Worm (Caenorhabditis elegans) whole organism, L4 larva: ENCODE data around the gene fzr-1.
A peak's percentile ranks its signal among the peaks of the same experiment; 100 is the strongest.

Source experiments
- D1046.2 ChIP-seq: fragments of 200-800 bp; sonication (Bioruptor generic); IDR thresholded peaks from 2 replicates; pipeline ENCODE4 v1.3.6; 2022; ENCODE audit warnings: missing genetic modification characterization, missing compliant biosample characterization
- F10B5.3 ChIP-seq: sonication (generic microtip); optimal IDR thresholded peaks from 2 replicates; lab custom pipeline; 2016; ENCODE audit warnings: mild to moderate bottlenecking, missing genetic modification characterization, missing compliant biosample characterization
- Y48G9A.11 ChIP-seq: fragments of 200-800 bp; sonication (Bioruptor generic); IDR thresholded peaks from 2 replicates; pipeline ENCODE4 v1.3.6; 2022; ENCODE audit warnings: missing genetic modification reagents, missing genetic modification characterization, missing compliant biosample characterization
- Y5F2A.4 ChIP-seq: fragments of 200-800 bp; sonication (Bioruptor generic); optimal IDR thresholded peaks from 2 replicates; lab custom pipeline; 2018; ENCODE audit warnings: mild to moderate bottlenecking, missing genetic modification characterization, missing compliant biosample characterization
- aha-1 ChIP-seq: fragments of 150-350 bp; peaks from one replicate; lab custom pipeline; 2014; ENCODE audit warnings: missing biosample characterization, missing genetic modification characterization
- arid-1 ChIP-seq: fragments of 200-800 bp; sonication (Bioruptor generic); conservative IDR thresholded peaks from 2 replicates; pipeline ENCODE4 v1.3.6; 2022; ENCODE audit warnings: missing genetic modification reagents, missing genetic modification characterization, missing compliant biosample characterization
- ceh-28 ChIP-seq: fragments of 150-350 bp; optimal IDR thresholded peaks from 2 replicates; lab custom pipeline; 2014; ENCODE audit warnings: missing biosample characterization, missing genetic modification reagents, missing genetic modification characterization
- ceh-62 ChIP-seq: sonication (generic microtip); optimal IDR thresholded peaks from 2 replicates; lab custom pipeline; 2017; ENCODE audit warnings: missing biosample characterization, missing genetic modification characterization
- ceh-82 ChIP-seq: sonication (generic microtip); optimal IDR thresholded peaks from 2 replicates; lab custom pipeline; 2017; ENCODE audit warnings: missing biosample characterization, missing genetic modification characterization
- cey-2 ChIP-seq: sonication (generic microtip); optimal IDR thresholded peaks from 3 replicates; lab custom pipeline; 2017; ENCODE audit warnings: missing genetic modification characterization, mild to moderate bottlenecking, missing compliant biosample characterization, antibody characterized with exemption, borderline replicate concordance; ENCODE audit not compliant: insufficient read depth
- dmd-8 ChIP-seq: fragments of 200-800 bp; sonication (Bioruptor generic); IDR thresholded peaks from 2 replicates; pipeline ENCODE4 v1.3.6; 2022; ENCODE audit warnings: missing genetic modification characterization, missing compliant biosample characterization
- dpl-1 ChIP-seq: fragments of 150-350 bp; optimal IDR thresholded peaks from 2 replicates; lab custom pipeline; 2014; ENCODE audit warnings: missing biosample characterization, missing genetic modification reagents, missing genetic modification characterization
- duxl-1 ChIP-seq: sonication (generic microtip); optimal IDR thresholded peaks from 2 replicates; lab custom pipeline; 2016; ENCODE audit warnings: mild to moderate bottlenecking, missing genetic modification characterization, moderate library complexity, missing compliant biosample characterization; ENCODE audit not compliant: poor library complexity
- egl-43 ChIP-seq: fragments of 200-800 bp; sonication (Bioruptor generic); IDR thresholded peaks from 2 replicates; pipeline ENCODE4 v1.3.6; 2022; ENCODE audit warnings: missing genetic modification reagents, missing genetic modification characterization, missing compliant biosample characterization
- fkh-10 ChIP-seq: fragments of 150-350 bp; optimal IDR thresholded peaks from 2 replicates; lab custom pipeline; 2014; ENCODE audit warnings: missing biosample characterization, missing genetic modification reagents, missing genetic modification characterization
- fos-1 ChIP-seq: fragments of 150-350 bp; optimal IDR thresholded peaks from 2 replicates; lab custom pipeline; 2014; ENCODE audit warnings: missing biosample characterization, missing genetic modification characterization
- gei-8 ChIP-seq: fragments of 200-800 bp; sonication (Bioruptor generic); optimal IDR thresholded peaks from 2 replicates; lab custom pipeline; 2018; ENCODE audit warnings: mild to moderate bottlenecking, missing genetic modification characterization, missing compliant biosample characterization
- hif-1 ChIP-seq, 2 experiments: sonication (generic microtip); optimal IDR thresholded peaks; 2 replicates each; lab custom pipeline; 2016 to 2017; ENCODE audit warnings: missing compliant biosample characterization in 2 of 2, missing genetic modification characterization in 2 of 2, missing genetic modification reagents in 2 of 2, missing genotype in 2 of 2, mild to moderate bottlenecking in 1 of 2
- hlh-11 ChIP-seq: fragments of 200-800 bp; sonication (Bioruptor generic); optimal IDR thresholded peaks from 2 replicates; lab custom pipeline; 2018; ENCODE audit warnings: mild to moderate bottlenecking, missing genetic modification characterization, missing compliant biosample characterization
- hlh-30 ChIP-seq: sonication (generic microtip); optimal IDR thresholded peaks from 2 replicates; lab custom pipeline; 2017; ENCODE audit warnings: antibody characterized with exemption, mild to moderate bottlenecking, missing genetic modification characterization, missing compliant biosample characterization; ENCODE audit not compliant: insufficient read depth
- jun-1 ChIP-seq: fragments of 150-350 bp; optimal IDR thresholded peaks from 2 replicates; lab custom pipeline; 2014; ENCODE audit warnings: missing biosample characterization, missing genetic modification reagents, missing genetic modification characterization
- lim-7 ChIP-seq: fragments of 200-800 bp; sonication (Bioruptor generic); IDR thresholded peaks from 2 replicates; pipeline ENCODE4 v1.3.6; 2022; ENCODE audit warnings: missing genetic modification characterization, missing compliant biosample characterization
- lin-1 ChIP-seq: fragments of 200-800 bp; sonication (Bioruptor generic); IDR thresholded peaks from 2 replicates; pipeline ENCODE4 v1.3.6; 2022; ENCODE audit warnings: missing genetic modification reagents, missing genetic modification characterization, missing compliant biosample characterization
- lin-13 ChIP-seq: fragments of 150-350 bp; optimal IDR thresholded peaks from 2 replicates; lab custom pipeline; 2014; ENCODE audit warnings: missing biosample characterization, missing genetic modification reagents, missing genetic modification characterization
- lin-39 ChIP-seq: fragments of 150-350 bp; optimal IDR thresholded peaks from 2 replicates; lab custom pipeline; 2014; ENCODE audit warnings: missing biosample characterization, missing genetic modification reagents, missing genetic modification characterization
- mdt-29 ChIP-seq: fragments of 200-800 bp; sonication (Bioruptor generic); IDR thresholded peaks from 2 replicates; pipeline ENCODE4 v1.3.6; 2022; ENCODE audit warnings: missing genetic modification reagents, missing genetic modification characterization, missing compliant biosample characterization
- mes-2 ChIP-seq: sonication (generic microtip); optimal IDR thresholded peaks from 2 replicates; lab custom pipeline; 2016; ENCODE audit warnings: missing genotype, mild to moderate bottlenecking, missing genetic modification characterization, missing compliant biosample characterization; ENCODE audit not compliant: poor library complexity, severe bottlenecking
- mxl-2 ChIP-seq: fragments of 200-800 bp; sonication (Bioruptor generic); conservative IDR thresholded peaks from 2 replicates; pipeline ENCODE4 v1.3.6; 2022; ENCODE audit warnings: missing genetic modification reagents, missing genetic modification characterization, missing compliant biosample characterization
- mxl-3 ChIP-seq: fragments of 200-800 bp; sonication (Bioruptor generic); optimal IDR thresholded peaks from 2 replicates; lab custom pipeline; 2018; ENCODE audit warnings: mild to moderate bottlenecking, missing genetic modification characterization, missing compliant biosample characterization
- nhr-237 ChIP-seq: sonication (generic microtip); optimal IDR thresholded peaks from 2 replicates; lab custom pipeline; 2017; ENCODE audit warnings: missing biosample characterization, missing genetic modification characterization
- nhr-76 ChIP-seq: fragments of 150-350 bp; optimal IDR thresholded peaks from 2 replicates; lab custom pipeline; 2014; ENCODE audit warnings: missing biosample characterization, missing genetic modification characterization
- php-3 ChIP-seq: fragments of 200-800 bp; sonication (Bioruptor generic); IDR thresholded peaks from 2 replicates; pipeline ENCODE4 v1.3.6; 2022; ENCODE audit warnings: missing genetic modification reagents, missing genetic modification characterization, missing compliant biosample characterization
- pqm-1 ChIP-seq: sonication (generic microtip); optimal IDR thresholded peaks from 2 replicates; lab custom pipeline; 2017; ENCODE audit warnings: missing biosample characterization, missing genetic modification characterization
- saeg-2 ChIP-seq: fragments of 200-800 bp; sonication (Bioruptor generic); IDR thresholded peaks from 2 replicates; pipeline ENCODE4 v1.3.6; 2022; ENCODE audit warnings: missing genetic modification reagents, missing genetic modification characterization, missing compliant biosample characterization
- spr-1 ChIP-seq: sonication (generic microtip); optimal IDR thresholded peaks from 2 replicates; lab custom pipeline; 2016; ENCODE audit warnings: mild to moderate bottlenecking, missing genetic modification characterization, missing compliant biosample characterization
- tag-97 ChIP-seq: fragments of 200-800 bp; sonication (Bioruptor generic); IDR thresholded peaks from 2 replicates; pipeline ENCODE4 v1.3.6; 2022; ENCODE audit warnings: missing genetic modification characterization, missing compliant biosample characterization
- unc-39 ChIP-seq: sonication (generic microtip); optimal IDR thresholded peaks from 2 replicates; lab custom pipeline; 2017; ENCODE audit warnings: missing biosample characterization, missing genetic modification characterization
- unc-62 ChIP-seq, 3 experiments: fragments of 150-350 bp in 1 of 3; sonication (generic microtip); optimal IDR thresholded peaks in 2 of 3; peaks in 1 of 3; 1 replicate in 1 of 3; 2 replicates in 2 of 3; lab custom pipeline; 2014 to 2017; ENCODE audit warnings: missing biosample characterization in 3 of 3, missing genetic modification characterization in 3 of 3, missing genetic modification reagents in 3 of 3, missing genotype in 1 of 3
- zfp-3 ChIP-seq: fragments of 200-800 bp; sonication (Bioruptor generic); conservative IDR thresholded peaks from 2 replicates; pipeline ENCODE4 v1.3.6; 2022; ENCODE audit warnings: missing genetic modification reagents, missing genetic modification characterization, missing compliant biosample characterization

Gene fzr-1

ce11 chrII:9617039-9617901, 27.0 kb downstream of the fzr-1 start, which contains the start of gene hal-3 (continued):
- TF ChIP-seq gei-8 (no peak), unc-62 (GFP tag; optimal IDR thresholded peaks at IDR 0.05 in 1 of 2; lab: Kevin White, UChicago) (peak in 1 of 2 experiments; percentile 81), unc-62 (tag; optimal IDR thresholded peaks at IDR 0.05; lab: Kevin White, UChicago) (no peak), arid-1 (GFP tag; lab: Robert Waterston, UW) (peak; percentile 47; the same call in 1 of the 2 replicates), aha-1 (tag; lab: Kevin White, UChicago) (peak; percentile 75), ceh-62 (no peak), egl-43 (GFP tag; lab: Robert Waterston, UW) (0 out of 2 replicates have a peak, but pooled peaks have one; percentile 9), Y48G9A.11 (GFP tag; lab: Robert Waterston, UW) (0 out of 2 replicates have a peak, but pooled peaks have one; percentile 27), lim-7 (0 out of 2 replicates have a peak, but pooled peaks have one; percentile 42), mes-2 (tag; lab: Kevin White, UChicago) (peak; percentile 64), saeg-2 (GFP tag; lab: Robert Waterston, UW) (no peak), php-3 (GFP tag; lab: Robert Waterston, UW) (no peak), dmd-8 (GFP tag; lab: Robert Waterston, UW) (0 out of 2 replicates have a peak, but pooled peaks have one; percentile 14), duxl-1 (tag; lab: Kevin White, UChicago) (peak; percentile 38), ceh-28 (tag; lab: Kevin White, UChicago) (peak; percentile 67), mdt-29 (GFP tag; lab: Robert Waterston, UW) (peak; percentile 39; the same call in 1 of the 2 replicates), nhr-237 (tag; lab: Kevin White, UChicago) (peak; percentile 10), hlh-11 (tag; lab: Kevin White, UChicago) (peak; percentile 17), nhr-76 (tag; lab: Kevin White, UChicago) (no peak), pqm-1 (tag; lab: Kevin White, UChicago) (no peak), spr-1 (tag; lab: Kevin White, UChicago) (no peak), fos-1 (tag; lab: Kevin White, UChicago) (no peak)

ce11 chrII:9614728-9615127, 29.5 kb downstream of the fzr-1 start, which contains the start of gene hlh-6:
Gene hlh-6, minus strand, starts transcription at chrII:9614828.
- TF ChIP-seq mxl-3 (GFP tag; lab: Kevin White, UChicago): no peak
- TF ChIP-seq fkh-10 (GFP tag; lab: Kevin White, UChicago): no peak
- TF ChIP-seq cey-2 (tag; lab: Kevin White, UChicago): no peak
- no peak for TF ChIP-seq Y5F2A.4
- no peak for TF ChIP-seq dmd-8 (GFP tag; lab: Robert Waterston, UW)

ce11 chrII:9611347-9611923, 32.8 kb downstream of the fzr-1 start, which contains the start of the genes T15H9.5 and T15H9.4:
Gene T15H9.5, minus strand, starts transcription at chrII:9611447.
Gene T15H9.4, plus strand, starts transcription at chrII:9611873.
- TF ChIP-seq saeg-2 (GFP tag; lab: Robert Waterston, UW) (no peak), lin-1 (GFP tag; lab: Robert Waterston, UW) (no peak), lin-13 (no peak), fos-1 (tag; lab: Kevin White, UChicago) (no peak), unc-62 (GFP tag; optimal IDR thresholded peaks at IDR 0.05 in 1 of 2; lab: Kevin White, UChicago) (no peak), unc-62 (tag; optimal IDR thresholded peaks at IDR 0.05; lab: Kevin White, UChicago) (no peak), hif-1 (tag; optimal IDR thresholded peaks at IDR 0.05; lab: Kevin White, UChicago) (no peak), ceh-82 (tag; lab: Kevin White, UChicago) (no peak), hlh-30 (tag; lab: Kevin White, UChicago) (no peak), dpl-1 (GFP tag; lab: Kevin White, UChicago) (no peak), mdt-29 (GFP tag; lab: Robert Waterston, UW) (no peak), mxl-2 (no peak), D1046.2 (GFP tag; lab: Robert Waterston, UW) (no peak), unc-39 (no peak), lin-39 (tag; lab: Kevin White, UChicago) (no peak), ceh-28 (tag; lab: Kevin White, UChicago) (no peak), F10B5.3 (tag; lab: Kevin White, UChicago) (no peak), zfp-3 (no peak), tag-97 (GFP tag; lab: Robert Waterston, UW) (no peak), pqm-1 (tag; lab: Kevin White, UChicago) (no peak), jun-1 (no peak)
